1 fruit fly cellular context compared by ENCODE assay signal in genomic region chrX:9155715-9156387, dm6.
A peak's percentile ranks its signal among the peaks of the same experiment; 100 is the strongest.
TF ChIP-seq lines count a peak whose summit lies in the region.

No protein-coding gene starts in this region.

TF ChIP-seq in whole organism, embryonic, 481 proteins besides CTCF, POLR2A, EP300 and RAD21 (continued from another document):
- TF ChIP-seq sc (optimal IDR thresholded peaks at IDR 0.05; lab: Kevin White, UChicago) (no peak), sc (GFP tag; optimal IDR thresholded peaks at IDR 0.05; lab: Kevin White, UChicago) (no peak), Rx (GFP tag; IDR thresholded peaks at IDR 0.05; lab: Robert Waterston, UW) (no peak), da (GFP tag; optimal IDR thresholded peaks at IDR 0.05; lab: Kevin White, UChicago) (no peak), Lhr (GFP tag; optimal IDR thresholded peaks at IDR 0.05; lab: Kevin White, UChicago) (no peak), Ets65A (GFP tag; lab: Kevin White, UChicago) (peak; percentile 4), esg (GFP tag; conservative IDR thresholded peaks at IDR 0.05; lab: Robert Waterston, UW) (no peak), CG3847 (GFP tag; IDR thresholded peaks at IDR 0.05; lab: Robert Waterston, UW) (no peak), Dfd (GFP tag; optimal IDR thresholded peaks at IDR 0.05; lab: Kevin White, UChicago) (no peak), chinmo (GFP tag; IDR thresholded peaks at IDR 0.05; lab: Robert Waterston, UW; ENCODE audit: partially characterized antibody) (peak; percentile 86; the same call in 3 of the 4 replicates), MESR4 (GFP tag; optimal IDR thresholded peaks at IDR 0.05; lab: Kevin White, UChicago) (no peak), Camta (GFP tag; optimal IDR thresholded peaks at IDR 0.05; lab: Kevin White, UChicago) (no peak), Nf-YC (tag; optimal IDR thresholded peaks at IDR 0.05; lab: Kevin White, UChicago) (peak; percentile 45), lola (GFP tag; optimal IDR thresholded peaks at IDR 0.05; lab: Kevin White, UChicago) (no peak), knrl (GFP tag; IDR thresholded peaks at IDR 0.05; lab: Robert Waterston, UW; ENCODE audit: partially characterized antibody) (no peak), CG7786 (GFP tag; optimal IDR thresholded peaks at IDR 0.05; lab: Kevin White, UChicago) (no peak), Eip74EF (GFP tag; optimal IDR thresholded peaks at IDR 0.05; lab: Kevin White, UChicago) (no peak), CG6175 (GFP tag; IDR thresholded peaks at IDR 0.05; lab: Robert Waterston, UW) (no peak), CG18764 (GFP tag; optimal IDR thresholded peaks at IDR 0.05; lab: Kevin White, UChicago) (no peak), abd-A (tag; optimal IDR thresholded peaks at IDR 0.05; lab: Kevin White, UChicago) (peak; percentile 88), CG13424 (tag; optimal IDR thresholded peaks at IDR 0.05; lab: Kevin White, UChicago) (no peak), Doc2 (GFP tag; IDR thresholded peaks at IDR 0.05; lab: Robert Waterston, UW) (no peak), CG15479 (GFP tag; optimal IDR thresholded peaks at IDR 0.05; lab: Kevin White, UChicago) (peak; percentile 46), CG1647 (GFP tag; optimal IDR thresholded peaks at IDR 0.05; lab: Kevin White, UChicago) (no peak), bsh (GFP tag; optimal IDR thresholded peaks at IDR 0.05; lab: Kevin White, UChicago) (peak in 1 of 2 experiments; percentile 30), twi (tag; optimal IDR thresholded peaks at IDR 0.05; lab: Kevin White, UChicago) (peak; percentile 74), Deaf1 (tag; optimal IDR thresholded peaks at IDR 0.05; lab: Kevin White, UChicago) (peak; percentile 81), D (optimal IDR thresholded peaks at IDR 0.05; lab: Kevin White, UChicago) (no peak), D (GFP tag; optimal IDR thresholded peaks at IDR 0.05; lab: Kevin White, UChicago) (peak; percentile 4), Dek (tag; optimal IDR thresholded peaks at IDR 0.05; lab: Kevin White, UChicago) (no peak), ap (GFP tag; IDR thresholded peaks at IDR 0.05; lab: Robert Waterston, UW) (no peak), Sin3A (optimal IDR thresholded peaks at IDR 0.05; lab: Kevin White, UChicago) (no peak), Sox102F (GFP tag; optimal IDR thresholded peaks at IDR 0.05; lab: Kevin White, UChicago) (no peak), Med (GFP tag; lab: Kevin White, UChicago) (peak; percentile 73), CG15011 (GFP tag; optimal IDR thresholded peaks at IDR 0.05; lab: Kevin White, UChicago) (no peak), ewg (GFP tag; optimal IDR thresholded peaks at IDR 0.05; lab: Kevin White, UChicago) (peak; percentile 71), CG3065 (GFP tag; optimal IDR thresholded peaks at IDR 0.05; lab: Kevin White, UChicago) (no peak), E2f1 (GFP tag; IDR thresholded peaks at IDR 0.05; lab: Robert Waterston, UW) (peak; percentile 31; the same call in 1 of the 2 replicates), pnt (GFP tag; optimal IDR thresholded peaks at IDR 0.05; lab: Kevin White, UChicago) (no peak), nom (GFP tag; optimal IDR thresholded peaks at IDR 0.05; lab: Kevin White, UChicago) (peak; percentile 49), CG17568 (GFP tag; optimal IDR thresholded peaks at IDR 0.05; lab: Kevin White, UChicago) (no peak), so (GFP tag; IDR thresholded peaks at IDR 0.05; lab: Robert Waterston, UW) (no peak), nau (GFP tag; optimal IDR thresholded peaks at IDR 0.05; lab: Kevin White, UChicago) (no peak), pho (GFP tag; optimal IDR thresholded peaks at IDR 0.05; lab: Kevin White, UChicago) (no peak), CG15073 (GFP tag; optimal IDR thresholded peaks at IDR 0.05; lab: Kevin White, UChicago) (no peak), exex (tag; optimal IDR thresholded peaks at IDR 0.05; lab: Kevin White, UChicago) (peak; percentile 5), ac (GFP tag; optimal IDR thresholded peaks at IDR 0.05; lab: Kevin White, UChicago) (peak; percentile 23), Hr3 (GFP tag; optimal IDR thresholded peaks at IDR 0.05; lab: Kevin White, UChicago) (no peak), p53 (GFP tag; optimal IDR thresholded peaks at IDR 0.05; lab: Kevin White, UChicago) (peak; percentile 29), Jarid2 (GFP tag; optimal IDR thresholded peaks at IDR 0.05; lab: Kevin White, UChicago) (no peak), CG9876 (GFP tag; optimal IDR thresholded peaks at IDR 0.05; lab: Kevin White, UChicago) (no peak), Pdp1 (GFP tag; optimal IDR thresholded peaks at IDR 0.05; lab: Kevin White, UChicago) (peak in 1 of 2 experiments; percentile 96), crp (GFP tag; optimal IDR thresholded peaks at IDR 0.05; lab: Kevin White, UChicago) (no peak), zen (tag; optimal IDR thresholded peaks at IDR 0.05; lab: Kevin White, UChicago) (peak; percentile 15), CG2129 (GFP tag; IDR thresholded peaks at IDR 0.05; lab: Robert Waterston, UW; ENCODE audit: partially characterized antibody) (no peak), Nf-YA (GFP tag; IDR thresholded peaks at IDR 0.05; lab: Robert Waterston, UW) (no peak), peb (GFP tag; IDR thresholded peaks at IDR 0.05; lab: Robert Waterston, UW) (no peak), Sry-β (GFP tag; optimal IDR thresholded peaks at IDR 0.05; lab: Kevin White, UChicago) (no peak), CG17186 (GFP tag; optimal IDR thresholded peaks at IDR 0.05; lab: Kevin White, UChicago) (no peak), repo (GFP tag; optimal IDR thresholded peaks at IDR 0.05; lab: Kevin White, UChicago) (no peak), HLH54F (GFP tag; optimal IDR thresholded peaks at IDR 0.05; lab: Kevin White, UChicago) (no peak)
